Worm (Caenorhabditis elegans) whole organism, midembryonic: ENCODE measurements around the gene srsx-8.
A peak's percentile ranks its signal among the peaks of the same experiment; 100 is the strongest.

Experiments used
- T22C8.4 ChIP-seq: fragments of 200-800 bp; sonication (Bioruptor generic); IDR thresholded peaks from 2 replicates; pipeline ENCODE4 v1.3.6; 2022; ENCODE audit warnings: missing genetic modification characterization, missing compliant biosample characterization
- cog-1 ChIP-seq: sonication (generic microtip); optimal IDR thresholded peaks from 2 replicates; lab custom pipeline; 2016; ENCODE audit warnings: missing genetic modification characterization, missing compliant biosample characterization
- flt-1 ChIP-seq: fragments of 200-800 bp; sonication (Bioruptor generic); IDR thresholded peaks from 2 replicates; pipeline ENCODE4 v1.3.6; 2022; ENCODE audit warnings: missing genetic modification characterization, missing compliant biosample characterization
- klf-2 ChIP-seq: fragments of 200-800 bp; sonication (Bioruptor generic); conservative IDR thresholded peaks from 2 replicates; pipeline ENCODE4 v1.3.6; 2022; ENCODE audit warnings: missing genetic modification reagents, missing genetic modification characterization, missing compliant biosample characterization
- med-1 ChIP-seq: sonication (generic microtip); optimal IDR thresholded peaks from 2 replicates; lab custom pipeline; 2017; ENCODE audit warnings: missing genetic modification characterization, mild to moderate bottlenecking, missing compliant biosample characterization, antibody characterized with exemption, missing genetic modification reagents; ENCODE audit not compliant: insufficient read depth
- ref-1 ChIP-seq: fragments of 200-800 bp; sonication (Bioruptor generic); conservative IDR thresholded peaks from 2 replicates; pipeline ENCODE4 v1.3.6; 2022; ENCODE audit warnings: missing genetic modification reagents, missing genetic modification characterization, missing compliant biosample characterization
- tab-1 ChIP-seq: fragments of 200-800 bp; sonication (Bioruptor generic); IDR thresholded peaks from 2 replicates; pipeline ENCODE4 v1.3.6; 2022; ENCODE audit warnings: missing genetic modification characterization, missing compliant biosample characterization
- ztf-23 ChIP-seq: fragments of 200-800 bp; sonication (Bioruptor generic); IDR thresholded peaks from 2 replicates; pipeline ENCODE4 v1.3.6; 2022; ENCODE audit warnings: missing genetic modification reagents, missing genetic modification characterization, missing compliant biosample characterization
- ztf-29 ChIP-seq: fragments of 200-800 bp; sonication (Bioruptor generic); IDR thresholded peaks from 2 replicates; pipeline ENCODE4 v1.3.6; 2022; ENCODE audit warnings: missing genetic modification reagents, missing genetic modification characterization, missing compliant biosample characterization

Gene srsx-8

ce11 chrV:1578572-1579230 lies 25.8 kb upstream of the srsx-8 start:
- TF ChIP-seq ref-1 (GFP tag; lab: Robert Waterston, UW) (no peak), T22C8.4 (GFP tag; lab: Robert Waterston, UW) (no peak), cog-1 (no peak), ztf-23 (GFP tag; lab: Robert Waterston, UW) (no peak), tab-1 (no peak), flt-1 (GFP tag; lab: Robert Waterston, UW) (no peak), klf-2 (GFP tag; lab: Robert Waterston, UW) (no peak), med-1 (GFP tag; lab: Kevin White, UChicago) (no peak), ztf-29 (no peak)

- TF ChIP-seq ztf-23 (GFP tag; lab: Robert Waterston, UW), result peak; percentile 59; the same call in 1 of the 2 replicates
- no peak for TF ChIP-seq klf-2 (GFP tag; lab: Robert Waterston, UW)
- TF ChIP-seq med-1 (GFP tag; lab: Kevin White, UChicago), result no peak
- TF ChIP-seq ztf-29, result 0 out of 2 replicates have a peak, but pooled peaks have one; percentile 37
- peak; percentile 51; the same call in 1 of the 2 replicates for TF ChIP-seq flt-1 (GFP tag; lab: Robert Waterston, UW)
Observed at ce11 chrV:1577092-1577709, 24.3 kb upstream of the srsx-8 start.

ce11 chrV:1575493-1576084 lies 22.7 kb upstream of the srsx-8 start:
- TF ChIP-seq klf-2 (GFP tag; lab: Robert Waterston, UW) (no peak), flt-1 (GFP tag; lab: Robert Waterston, UW) (peak; percentile 34; the same call in 1 of the 2 replicates), T22C8.4 (GFP tag; lab: Robert Waterston, UW) (no peak), ztf-23 (GFP tag; lab: Robert Waterston, UW) (0 out of 2 replicates have a peak, but pooled peaks have one; percentile 18), ztf-29 (no peak), ref-1 (GFP tag; lab: Robert Waterston, UW) (no peak), cog-1 (no peak), tab-1 (no peak), med-1 (GFP tag; lab: Kevin White, UChicago) (no peak)

ce11 chrV:1574599-1574998 lies 21.7 kb upstream of the srsx-8 start:
- no peak for TF ChIP-seq cog-1
- no peak for TF ChIP-seq klf-2 (GFP tag; lab: Robert Waterston, UW)
- no peak for TF ChIP-seq ref-1 (GFP tag; lab: Robert Waterston, UW)
- no peak for TF ChIP-seq med-1 (GFP tag; lab: Kevin White, UChicago)
- no peak for TF ChIP-seq T22C8.4 (GFP tag; lab: Robert Waterston, UW)
- TF ChIP-seq ztf-23 (GFP tag; lab: Robert Waterston, UW), result no peak
- TF ChIP-seq tab-1, result no peak
- no peak for TF ChIP-seq flt-1 (GFP tag; lab: Robert Waterston, UW)
- TF ChIP-seq ztf-29, result no peak

- TF ChIP-seq med-1 (GFP tag; lab: Kevin White, UChicago) (no peak), tab-1 (no peak), ztf-29 (no peak), klf-2 (GFP tag; lab: Robert Waterston, UW) (no peak)
Observed at ce11 chrV:1572585-1572984, 19.7 kb upstream of the srsx-8 start.

ce11 chrV:1570679-1571078 lies 17.8 kb upstream of the srsx-8 start:
- TF ChIP-seq ztf-23 (GFP tag; lab: Robert Waterston, UW) (no peak), tab-1 (no peak), cog-1 (peak; percentile 43)

ce11 chrV:1569750-1570419 lies 17.0 kb upstream of the srsx-8 start:
- TF ChIP-seq cog-1 (no peak), ref-1 (GFP tag; lab: Robert Waterston, UW) (no peak), tab-1 (no peak), flt-1 (GFP tag; lab: Robert Waterston, UW) (no peak), T22C8.4 (GFP tag; lab: Robert Waterston, UW) (no peak), ztf-29 (no peak), klf-2 (GFP tag; lab: Robert Waterston, UW) (no peak), med-1 (GFP tag; lab: Kevin White, UChicago) (no peak), ztf-23 (GFP tag; lab: Robert Waterston, UW) (no peak)

ce11 chrV:1566776-1567175 lies 13.9 kb upstream of the srsx-8 start, which contains the start of gene cdc-25.2:
cdc-25.2 (plus strand) TSS chrV:1567076.
- TF ChIP-seq ztf-23 (GFP tag; lab: Robert Waterston, UW) (no peak), klf-2 (GFP tag; lab: Robert Waterston, UW) (no peak), flt-1 (GFP tag; lab: Robert Waterston, UW) (no peak), T22C8.4 (GFP tag; lab: Robert Waterston, UW) (no peak), tab-1 (no peak), med-1 (GFP tag; lab: Kevin White, UChicago) (no peak), ref-1 (GFP tag; lab: Robert Waterston, UW) (no peak), ztf-29 (no peak), cog-1 (no peak)

ce11 chrV:1561169-1561568 lies 8.3 kb upstream of the srsx-8 start:
- TF ChIP-seq klf-2 (GFP tag; lab: Robert Waterston, UW) (peak; percentile 93), flt-1 (GFP tag; lab: Robert Waterston, UW) (peak; percentile 82), ztf-23 (GFP tag; lab: Robert Waterston, UW) (peak; percentile 93), T22C8.4 (GFP tag; lab: Robert Waterston, UW) (peak; percentile 85), ref-1 (GFP tag; lab: Robert Waterston, UW) (peak; percentile 80), ztf-29 (peak; percentile 74; the same call in 1 of the 2 replicates), tab-1 (peak; percentile 92)
